Worm (Caenorhabditis elegans) whole organism, young adult: ENCODE data around the gene C05C10.3.

Experiments used
- C06A6.2 ChIP-seq: fragments of 200-800 bp; sonication (Bioruptor generic); conservative IDR thresholded peaks from 2 replicates; pipeline ENCODE4 v1.3.6; 2022; ENCODE audit warnings: missing genetic modification characterization, missing compliant biosample characterization
- C17E4.6 ChIP-seq: fragments of 200-800 bp; sonication (Bioruptor generic); IDR thresholded peaks from 2 replicates; pipeline ENCODE4 v1.3.6; 2022; ENCODE audit warnings: missing genetic modification reagents, missing genetic modification characterization, missing compliant biosample characterization
- F23B12.7 ChIP-seq: sonication (generic microtip); optimal IDR thresholded peaks from 2 replicates; lab custom pipeline; 2017; ENCODE audit warnings: missing genetic modification characterization, mild to moderate bottlenecking, missing compliant biosample characterization, antibody characterized with exemption, moderate library complexity; ENCODE audit not compliant: insufficient read depth
- F37B4.10 ChIP-seq: fragments of 200-800 bp; sonication (Bioruptor generic); IDR thresholded peaks from 2 replicates; pipeline ENCODE4 v1.3.6; 2022; ENCODE audit warnings: missing genetic modification characterization, missing compliant biosample characterization
- F52B5.7 ChIP-seq: sonication (generic microtip); optimal IDR thresholded peaks from 2 replicates; lab custom pipeline; 2016; ENCODE audit warnings: mild to moderate bottlenecking, missing genetic modification characterization, missing compliant biosample characterization
- F55B11.4 ChIP-seq: sonication (generic microtip); optimal IDR thresholded peaks from 2 replicates; lab custom pipeline; 2016; ENCODE audit warnings: missing compliant biosample characterization, missing genetic modification characterization, borderline replicate concordance; ENCODE audit not compliant: insufficient read depth
- F57C9.4 ChIP-seq: sonication (generic microtip); optimal IDR thresholded peaks from 2 replicates; lab custom pipeline; 2017; ENCODE audit warnings: mild to moderate bottlenecking, missing genetic modification characterization, missing compliant biosample characterization
- K12H6.12 ChIP-seq: fragments of 200-800 bp; sonication (Bioruptor generic); optimal IDR thresholded peaks from 2 replicates; lab custom pipeline; 2018; ENCODE audit warnings: mild to moderate bottlenecking, missing genetic modification characterization, missing compliant biosample characterization
- T07F8.4 ChIP-seq: sonication (generic microtip); optimal IDR thresholded peaks from 2 replicates; lab custom pipeline; 2016; ENCODE audit warnings: mild to moderate bottlenecking, missing genetic modification characterization, moderate library complexity, missing compliant biosample characterization
- Y56A3A.18 ChIP-seq: fragments of 200-800 bp; sonication (Bioruptor generic); IDR thresholded peaks from 2 replicates; pipeline ENCODE4 v1.3.6; 2022; ENCODE audit warnings: missing genetic modification reagents, missing genetic modification characterization, missing compliant biosample characterization
- ZK185.1 ChIP-seq: sonication (generic microtip); optimal IDR thresholded peaks from 2 replicates; lab custom pipeline; 2016; ENCODE audit warnings: mild to moderate bottlenecking, missing genetic modification characterization, missing compliant biosample characterization; ENCODE audit not compliant: poor library complexity, severe bottlenecking
- ama-1 ChIP-seq, 3 experiments: fragments of 150-350 bp in 1 of 3; sonication (generic microtip) in 2 of 3; optimal IDR thresholded peaks; 2 replicates each; lab custom pipeline; 2014 to 2018; ENCODE audit warnings: missing biosample characterization in 2 of 3, missing genetic modification characterization in 2 of 3, missing genetic modification reagents in 2 of 3
- atf-7 ChIP-seq: sonication (generic microtip); optimal IDR thresholded peaks from 2 replicates; lab custom pipeline; 2017; ENCODE audit warnings: mild to moderate bottlenecking, missing genetic modification characterization, missing compliant biosample characterization
- attf-6 ChIP-seq: fragments of 200-800 bp; sonication (Bioruptor generic); IDR thresholded peaks from 2 replicates; pipeline ENCODE4 v1.3.6; 2022; ENCODE audit warnings: missing genetic modification reagents, missing genetic modification characterization, missing compliant biosample characterization
- bed-1 ChIP-seq: fragments of 200-800 bp; sonication (Bioruptor generic); IDR thresholded peaks from 2 replicates; pipeline ENCODE4 v1.3.6; 2022; ENCODE audit warnings: missing genetic modification reagents, missing genetic modification characterization, missing compliant biosample characterization
- cebp-1 ChIP-seq, 2 experiments: fragments of 200-800 bp in 1 of 2; sonication (Bioruptor generic) in 1 of 2; sonication (generic microtip) in 1 of 2; IDR thresholded peaks in 1 of 2; optimal IDR thresholded peaks in 1 of 2; 2 replicates each; pipeline versions ENCODE4 v1.3.6 to Lab custom; 2017 to 2022; ENCODE audit warnings: missing compliant biosample characterization in 2 of 2, missing genetic modification characterization in 2 of 2, mild to moderate bottlenecking in 1 of 2, missing genetic modification reagents in 1 of 2, moderate library complexity in 1 of 2
- cebp-2 ChIP-seq: fragments of 200-800 bp; sonication (Bioruptor generic); IDR thresholded peaks from 2 replicates; pipeline ENCODE4 v1.3.6; 2022; ENCODE audit warnings: missing genetic modification characterization, missing compliant biosample characterization
- ceh-27 ChIP-seq: fragments of 200-800 bp; sonication (Bioruptor generic); optimal IDR thresholded peaks from 2 replicates; lab custom pipeline; 2018; ENCODE audit warnings: mild to moderate bottlenecking, missing genetic modification characterization, moderate library complexity, missing compliant biosample characterization
- ceh-40 ChIP-seq: fragments of 200-800 bp; sonication (Bioruptor generic); IDR thresholded peaks from 2 replicates; pipeline ENCODE4 v1.3.6; 2022; ENCODE audit warnings: missing genetic modification characterization, missing compliant biosample characterization
- ceh-58 ChIP-seq: fragments of 200-800 bp; sonication (Bioruptor generic); IDR thresholded peaks from 2 replicates; pipeline ENCODE4 v1.3.6; 2022; ENCODE audit warnings: missing genetic modification characterization, missing compliant biosample characterization
- ceh-91 ChIP-seq: fragments of 200-800 bp; sonication (Bioruptor generic); IDR thresholded peaks from 2 replicates; pipeline ENCODE4 v1.3.6; 2022; ENCODE audit warnings: missing genetic modification reagents, missing genetic modification characterization, missing compliant biosample characterization
- dpff-1 ChIP-seq: sonication (generic microtip); optimal IDR thresholded peaks from 2 replicates; lab custom pipeline; 2017; ENCODE audit warnings: mild to moderate bottlenecking, missing genetic modification characterization, missing compliant biosample characterization
- efl-1 ChIP-seq: fragments of 150-350 bp; optimal IDR thresholded peaks from 2 replicates; lab custom pipeline; 2014; ENCODE audit warnings: missing biosample characterization, missing genetic modification reagents, missing genetic modification characterization
- egl-18 ChIP-seq: fragments of 200-800 bp; sonication (Bioruptor generic); IDR thresholded peaks from 2 replicates; pipeline ENCODE4 v1.3.6; 2022; ENCODE audit warnings: missing genetic modification reagents, missing genetic modification characterization, missing compliant biosample characterization
- egl-44 ChIP-seq: fragments of 200-800 bp; sonication (Bioruptor generic); IDR thresholded peaks from 2 replicates; pipeline ENCODE4 v1.3.6; 2022; ENCODE audit warnings: missing genetic modification reagents, missing genetic modification characterization, missing compliant biosample characterization
- ets-4 ChIP-seq: fragments of 200-800 bp; sonication (Bioruptor generic); optimal IDR thresholded peaks from 2 replicates; lab custom pipeline; 2018; ENCODE audit warnings: mild to moderate bottlenecking, missing genetic modification characterization, missing compliant biosample characterization
- gei-17 ChIP-seq: fragments of 200-800 bp; sonication (Bioruptor generic); optimal IDR thresholded peaks from 2 replicates; lab custom pipeline; 2018; ENCODE audit warnings: mild to moderate bottlenecking, missing genetic modification characterization, missing compliant biosample characterization
- hlh-12 ChIP-seq: sonication (generic microtip); optimal IDR thresholded peaks from 2 replicates; lab custom pipeline; 2016; ENCODE audit warnings: missing genetic modification characterization, missing compliant biosample characterization
- hsf-1 ChIP-seq: fragments of 200-800 bp; sonication (Bioruptor generic); IDR thresholded peaks from 2 replicates; pipeline ENCODE4 v1.3.6; 2022; ENCODE audit warnings: missing genetic modification reagents, missing genetic modification characterization, missing compliant biosample characterization
- let-607 ChIP-seq, 2 experiments: fragments of 200-800 bp in 1 of 2; sonication (Bioruptor generic) in 1 of 2; sonication (generic microtip) in 1 of 2; optimal IDR thresholded peaks; 2 replicates each; lab custom pipeline; 2016 to 2018; ENCODE audit warnings: mild to moderate bottlenecking in 2 of 2, missing compliant biosample characterization in 2 of 2, missing genetic modification characterization in 2 of 2, moderate library complexity in 2 of 2, missing genotype in 1 of 2
- lin-54 ChIP-seq: fragments of 200-800 bp; sonication (Bioruptor generic); optimal IDR thresholded peaks from 2 replicates; lab custom pipeline; 2018; ENCODE audit warnings: mild to moderate bottlenecking, missing genetic modification characterization, missing compliant biosample characterization
- lsl-1 ChIP-seq: fragments of 200-800 bp; sonication (Bioruptor generic); optimal IDR thresholded peaks from 2 replicates; lab custom pipeline; 2018; ENCODE audit warnings: mild to moderate bottlenecking, missing genetic modification characterization, moderate library complexity, missing compliant biosample characterization
- madf-10 ChIP-seq: sonication (generic microtip); optimal IDR thresholded peaks from 2 replicates; lab custom pipeline; 2016; ENCODE audit warnings: mild to moderate bottlenecking, missing genetic modification characterization, missing compliant biosample characterization
- madf-6 ChIP-seq: fragments of 200-800 bp; sonication (Bioruptor generic); IDR thresholded peaks from 2 replicates; pipeline ENCODE4 v1.3.6; 2022; ENCODE audit warnings: missing genetic modification reagents, missing genetic modification characterization, missing compliant biosample characterization
- mcd-1 ChIP-seq: fragments of 200-800 bp; sonication (Bioruptor generic); IDR thresholded peaks from 2 replicates; pipeline ENCODE4 v1.3.6; 2022; ENCODE audit warnings: missing genetic modification reagents, missing genetic modification characterization, missing compliant biosample characterization
- nfya-2 ChIP-seq: fragments of 200-800 bp; sonication (Bioruptor generic); IDR thresholded peaks from 2 replicates; pipeline ENCODE4 v1.3.6; 2022; ENCODE audit warnings: missing genetic modification reagents, missing genetic modification characterization, missing compliant biosample characterization
- nhr-90 ChIP-seq: sonication (generic microtip); optimal IDR thresholded peaks from 2 replicates; lab custom pipeline; 2016; ENCODE audit warnings: missing genotype, mild to moderate bottlenecking, missing genetic modification characterization, missing compliant biosample characterization
- rcor-1 ChIP-seq: fragments of 200-800 bp; sonication (Bioruptor generic); IDR thresholded peaks from 2 replicates; pipeline ENCODE4 v1.3.6; 2022; ENCODE audit warnings: missing genetic modification reagents, missing genetic modification characterization, missing compliant biosample characterization
- rpc-1 ChIP-seq, 2 experiments: fragments of 150-350 bp in 1 of 2; sonication (generic microtip) in 1 of 2; optimal IDR thresholded peaks; 2 replicates each; lab custom pipeline; 2014 to 2018; ENCODE audit warnings: missing biosample characterization in 1 of 2, missing genetic modification characterization in 1 of 2, missing genetic modification reagents in 1 of 2, missing genotype in 1 of 2
- sdz-38 ChIP-seq: sonication (generic microtip); optimal IDR thresholded peaks from 2 replicates; lab custom pipeline; 2016; ENCODE audit warnings: missing genotype, missing genetic modification characterization, missing compliant biosample characterization
- snpc-1.3 ChIP-seq: sonication (generic microtip); optimal IDR thresholded peaks from 2 replicates; lab custom pipeline; 2017; ENCODE audit warnings: missing genetic modification characterization, mild to moderate bottlenecking, missing compliant biosample characterization, antibody characterized with exemption, moderate library complexity, missing genotype, missing genetic modification reagents; ENCODE audit not compliant: insufficient read depth
- sptf-2 ChIP-seq: fragments of 200-800 bp; sonication (Bioruptor generic); optimal IDR thresholded peaks from 2 replicates; lab custom pipeline; 2018; ENCODE audit warnings: mild to moderate bottlenecking, missing genetic modification characterization, missing compliant biosample characterization
- xnd-1 ChIP-seq: sonication (generic microtip); optimal IDR thresholded peaks from 2 replicates; lab custom pipeline; 2016; ENCODE audit warnings: missing genotype, missing genetic modification reagents, missing genetic modification characterization, missing compliant biosample characterization
- ztf-18 ChIP-seq: sonication (generic microtip); optimal IDR thresholded peaks from 2 replicates; lab custom pipeline; 2016; ENCODE audit warnings: missing genotype, mild to moderate bottlenecking, missing genetic modification characterization, missing compliant biosample characterization
- ztf-26 ChIP-seq: sonication (generic microtip); optimal IDR thresholded peaks from 2 replicates; lab custom pipeline; 2017; ENCODE audit warnings: missing genetic modification characterization, missing compliant biosample characterization
- ztf-3 ChIP-seq: fragments of 200-800 bp; sonication (Bioruptor generic); optimal IDR thresholded peaks from 2 replicates; lab custom pipeline; 2018; ENCODE audit warnings: mild to moderate bottlenecking, missing genetic modification characterization, missing compliant biosample characterization
- ztf-6 ChIP-seq: fragments of 200-800 bp; sonication (Bioruptor generic); IDR thresholded peaks from 2 replicates; pipeline ENCODE4 v1.3.6; 2022; ENCODE audit warnings: missing genetic modification reagents, missing genetic modification characterization, missing compliant biosample characterization

C05C10.3 gene

DNA sequence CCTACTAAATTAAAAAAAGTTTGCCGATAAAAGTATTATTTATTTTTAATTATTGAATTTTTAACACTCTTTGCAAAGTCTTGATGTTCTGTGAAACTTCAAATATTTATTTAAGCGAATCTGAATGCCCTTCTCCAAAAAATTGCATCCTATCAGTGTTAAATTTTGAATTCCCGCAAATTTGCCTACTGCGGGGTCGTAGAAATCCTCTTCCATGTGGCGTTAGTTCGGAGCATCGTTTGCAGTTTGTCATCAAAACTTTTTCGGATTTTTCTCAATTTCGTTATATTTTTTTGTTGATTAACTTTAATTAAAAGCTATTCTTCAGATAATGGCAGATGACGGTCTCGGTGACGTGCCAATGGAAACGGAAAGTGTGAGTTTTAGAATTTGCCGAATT is 3.7 kb upstream of the C05C10.3 start, which contains the start of gene ufd-3:
TSS of gene ufd-3 (plus strand) at position 324 of the 400 bp plus-strand sequence.
- TF ChIP-seq ceh-27 (GFP tag; lab: Kevin White, UChicago) (peak; percentile 90), attf-6 (GFP tag; lab: Robert Waterston, UW) (0 out of 2 replicates have a peak, but pooled peaks have one; percentile 22), ztf-3 (GFP tag; lab: Kevin White, UChicago) (no peak), C17E4.6 (GFP tag; lab: Robert Waterston, UW) (0 out of 2 replicates have a peak, but pooled peaks have one; percentile 36), nhr-90 (tag; lab: Kevin White, UChicago) (no peak), ztf-26 (peak; percentile 23), ZK185.1 (tag; lab: Kevin White, UChicago) (peak; percentile 93), snpc-1.3 (tag; lab: Kevin White, UChicago) (peak; percentile 29), dpff-1 (tag; lab: Kevin White, UChicago) (no peak), hlh-12 (tag; lab: Kevin White, UChicago) (no peak), rpc-1 (optimal IDR thresholded peaks at IDR 0.05; lab: Kevin White, UChicago) (no peak), rpc-1 (tag; optimal IDR thresholded peaks at IDR 0.05; lab: Kevin White, UChicago) (no peak), let-607 (tag; optimal IDR thresholded peaks at IDR 0.05; lab: Kevin White, UChicago) (peak in 1 of 2 experiments; percentile 33), egl-44 (0 out of 2 replicates have a peak, but pooled peaks have one; percentile 55), ceh-58 (GFP tag; lab: Robert Waterston, UW) (no peak), nfya-2 (GFP tag; lab: Robert Waterston, UW) (0 out of 2 replicates have a peak, but pooled peaks have one; percentile 45), madf-6 (GFP tag; lab: Robert Waterston, UW) (peak; percentile 75), gei-17 (GFP tag; lab: Kevin White, UChicago) (no peak), atf-7 (tag; lab: Kevin White, UChicago) (peak; percentile 49), ztf-18 (tag; lab: Kevin White, UChicago) (peak; percentile 41), F57C9.4 (tag; lab: Kevin White, UChicago) (peak; percentile 55), bed-1 (GFP tag; lab: Robert Waterston, UW) (no peak), ets-4 (GFP tag; lab: Kevin White, UChicago) (no peak), xnd-1 (tag; lab: Kevin White, UChicago) (peak; percentile 53), ztf-6 (no peak), ama-1 (optimal IDR thresholded peaks at IDR 0.05; lab: Kevin White, UChicago) (no peak), ama-1 (GFP tag; optimal IDR thresholded peaks at IDR 0.05; lab: Kevin White, UChicago) (no peak), cebp-2 (GFP tag; lab: Robert Waterston, UW) (no peak), lsl-1 (GFP tag; lab: Kevin White, UChicago) (peak; percentile 54), efl-1 (GFP tag; lab: Kevin White, UChicago) (peak; percentile 86), rcor-1 (peak; percentile 64; the same call in 1 of the 2 replicates), sdz-38 (tag; lab: Kevin White, UChicago) (no peak), F52B5.7 (tag; lab: Kevin White, UChicago) (no peak), F23B12.7 (tag; lab: Kevin White, UChicago) (peak; percentile 64), F55B11.4 (no peak), madf-10 (tag; lab: Kevin White, UChicago) (peak; percentile 47), sptf-2 (GFP tag; lab: Kevin White, UChicago) (no peak), Y56A3A.18 (no peak), lin-54 (GFP tag; lab: Kevin White, UChicago) (peak; percentile 99), hsf-1 (GFP tag; lab: Robert Waterston, UW) (no peak; the same call in 1 of the 2 replicates), T07F8.4 (tag; lab: Kevin White, UChicago) (no peak), egl-18 (no peak), ceh-91 (peak; percentile 19; the same call in 1 of the 2 replicates), cebp-1 (GFP tag; IDR thresholded peaks at IDR 0.05; lab: Robert Waterston, UW) (no peak), cebp-1 (tag; optimal IDR thresholded peaks at IDR 0.05; lab: Kevin White, UChicago) (peak; percentile 63), mcd-1 (GFP tag; lab: Robert Waterston, UW) (peak; percentile 72), C06A6.2 (GFP tag; lab: Robert Waterston, UW) (no peak), F37B4.10 (GFP tag; lab: Robert Waterston, UW) (no peak), K12H6.12 (tag; lab: Kevin White, UChicago) (peak; percentile 72), ceh-40 (GFP tag; lab: Robert Waterston, UW) (no peak)
